Worm (Caenorhabditis elegans) whole organism, young adult: ENCODE measurements around the gene prx-10.

Experiments used
- B0035.1 ChIP-seq: sonication (generic microtip); optimal IDR thresholded peaks from 2 replicates; lab custom pipeline; 2016; ENCODE audit warnings: missing genetic modification characterization, mild to moderate bottlenecking, missing compliant biosample characterization, missing genotype, missing genetic modification reagents
- C06A6.2 ChIP-seq: fragments of 200-800 bp; sonication (Bioruptor generic); conservative IDR thresholded peaks from 2 replicates; pipeline ENCODE4 v1.3.6; 2022; ENCODE audit warnings: missing genetic modification characterization, missing compliant biosample characterization
- K11D2.4 ChIP-seq: fragments of 200-800 bp; sonication (Bioruptor generic); IDR thresholded peaks from 2 replicates; pipeline ENCODE4 v1.3.6; 2022; ENCODE audit warnings: missing genetic modification reagents, missing genetic modification characterization, missing compliant biosample characterization
- T07F8.4 ChIP-seq: sonication (generic microtip); optimal IDR thresholded peaks from 2 replicates; lab custom pipeline; 2016; ENCODE audit warnings: mild to moderate bottlenecking, missing genetic modification characterization, moderate library complexity, missing compliant biosample characterization
- Y53F4B.3 ChIP-seq: fragments of 200-800 bp; sonication (Bioruptor generic); IDR thresholded peaks from 2 replicates; pipeline ENCODE4 v1.3.6; 2022; ENCODE audit warnings: missing genetic modification reagents, missing genetic modification characterization, missing compliant biosample characterization
- Y56A3A.18 ChIP-seq: fragments of 200-800 bp; sonication (Bioruptor generic); IDR thresholded peaks from 2 replicates; pipeline ENCODE4 v1.3.6; 2022; ENCODE audit warnings: missing genetic modification reagents, missing genetic modification characterization, missing compliant biosample characterization
- akir-1 ChIP-seq: fragments of 200-800 bp; sonication (Bioruptor generic); optimal IDR thresholded peaks from 2 replicates; lab custom pipeline; 2018; ENCODE audit warnings: mild to moderate bottlenecking, missing genetic modification characterization, moderate library complexity, missing compliant biosample characterization
- attf-6 ChIP-seq: fragments of 200-800 bp; sonication (Bioruptor generic); IDR thresholded peaks from 2 replicates; pipeline ENCODE4 v1.3.6; 2022; ENCODE audit warnings: missing genetic modification reagents, missing genetic modification characterization, missing compliant biosample characterization
- ccch-3 ChIP-seq: fragments of 200-800 bp; sonication (Bioruptor generic); optimal IDR thresholded peaks from 2 replicates; lab custom pipeline; 2018; ENCODE audit warnings: mild to moderate bottlenecking, missing genetic modification characterization, missing compliant biosample characterization
- cebp-1 ChIP-seq, 2 experiments: fragments of 200-800 bp in 1 of 2; sonication (Bioruptor generic) in 1 of 2; sonication (generic microtip) in 1 of 2; IDR thresholded peaks in 1 of 2; optimal IDR thresholded peaks in 1 of 2; 2 replicates each; pipeline versions ENCODE4 v1.3.6 to Lab custom; 2017 to 2022; ENCODE audit warnings: missing compliant biosample characterization in 2 of 2, missing genetic modification characterization in 2 of 2, mild to moderate bottlenecking in 1 of 2, missing genetic modification reagents in 1 of 2, moderate library complexity in 1 of 2
- dox-1 ChIP-seq: fragments of 200-800 bp; sonication (Bioruptor generic); IDR thresholded peaks from 2 replicates; pipeline ENCODE4 v1.3.6; 2022; ENCODE audit warnings: missing genetic modification reagents, missing genetic modification characterization, missing compliant biosample characterization
- dpff-1 ChIP-seq: sonication (generic microtip); optimal IDR thresholded peaks from 2 replicates; lab custom pipeline; 2017; ENCODE audit warnings: mild to moderate bottlenecking, missing genetic modification characterization, missing compliant biosample characterization
- dpl-1 ChIP-seq: fragments of 150-350 bp; optimal IDR thresholded peaks from 2 replicates; lab custom pipeline; 2014; ENCODE audit warnings: missing biosample characterization, missing genetic modification reagents, missing genetic modification characterization
- efl-1 ChIP-seq: fragments of 150-350 bp; optimal IDR thresholded peaks from 2 replicates; lab custom pipeline; 2014; ENCODE audit warnings: missing biosample characterization, missing genetic modification reagents, missing genetic modification characterization
- egl-44 ChIP-seq: fragments of 200-800 bp; sonication (Bioruptor generic); IDR thresholded peaks from 2 replicates; pipeline ENCODE4 v1.3.6; 2022; ENCODE audit warnings: missing genetic modification reagents, missing genetic modification characterization, missing compliant biosample characterization
- ets-4 ChIP-seq: fragments of 200-800 bp; sonication (Bioruptor generic); optimal IDR thresholded peaks from 2 replicates; lab custom pipeline; 2018; ENCODE audit warnings: mild to moderate bottlenecking, missing genetic modification characterization, missing compliant biosample characterization
- fkh-3 ChIP-seq: sonication (generic microtip); optimal IDR thresholded peaks from 2 replicates; lab custom pipeline; 2016; ENCODE audit warnings: mild to moderate bottlenecking, missing genetic modification characterization, missing compliant biosample characterization
- him-1 ChIP-seq: sonication (generic microtip); optimal IDR thresholded peaks from 2 replicates; lab custom pipeline; 2016; ENCODE audit warnings: missing genotype, missing genetic modification reagents, missing genetic modification characterization, missing compliant biosample characterization
- hmg-1.2 ChIP-seq: fragments of 200-800 bp; sonication (Bioruptor generic); IDR thresholded peaks from 2 replicates; pipeline ENCODE4 v1.3.6; 2022; ENCODE audit warnings: missing genetic modification reagents, missing genetic modification characterization, missing compliant biosample characterization
- hsf-1 ChIP-seq: fragments of 200-800 bp; sonication (Bioruptor generic); IDR thresholded peaks from 2 replicates; pipeline ENCODE4 v1.3.6; 2022; ENCODE audit warnings: missing genetic modification reagents, missing genetic modification characterization, missing compliant biosample characterization
- lag-1 ChIP-seq: fragments of 200-800 bp; sonication (Bioruptor generic); IDR thresholded peaks from 2 replicates; pipeline ENCODE4 v1.3.6; 2022; ENCODE audit warnings: missing genetic modification reagents, missing genetic modification characterization, missing compliant biosample characterization
- let-607 ChIP-seq, 2 experiments: fragments of 200-800 bp in 1 of 2; sonication (Bioruptor generic) in 1 of 2; sonication (generic microtip) in 1 of 2; optimal IDR thresholded peaks; 2 replicates each; lab custom pipeline; 2016 to 2018; ENCODE audit warnings: mild to moderate bottlenecking in 2 of 2, missing compliant biosample characterization in 2 of 2, missing genetic modification characterization in 2 of 2, moderate library complexity in 2 of 2, missing genotype in 1 of 2
- lin-26 ChIP-seq: fragments of 200-800 bp; sonication (Bioruptor generic); IDR thresholded peaks from 2 replicates; pipeline ENCODE4 v1.3.6; 2022; ENCODE audit warnings: missing genetic modification reagents, missing genetic modification characterization, missing compliant biosample characterization
- lin-40 ChIP-seq: sonication (generic microtip); optimal IDR thresholded peaks from 2 replicates; lab custom pipeline; 2016; ENCODE audit warnings: missing genetic modification characterization, mild to moderate bottlenecking, missing compliant biosample characterization, missing genotype, missing genetic modification reagents
- lsl-1 ChIP-seq: fragments of 200-800 bp; sonication (Bioruptor generic); optimal IDR thresholded peaks from 2 replicates; lab custom pipeline; 2018; ENCODE audit warnings: mild to moderate bottlenecking, missing genetic modification characterization, moderate library complexity, missing compliant biosample characterization
- madf-10 ChIP-seq: sonication (generic microtip); optimal IDR thresholded peaks from 2 replicates; lab custom pipeline; 2016; ENCODE audit warnings: mild to moderate bottlenecking, missing genetic modification characterization, missing compliant biosample characterization
- mes-4 ChIP-seq: sonication (generic microtip); optimal IDR thresholded peaks from 2 replicates; lab custom pipeline; 2016; ENCODE audit warnings: missing genotype, missing genetic modification characterization, missing compliant biosample characterization
- nfya-2 ChIP-seq: fragments of 200-800 bp; sonication (Bioruptor generic); IDR thresholded peaks from 2 replicates; pipeline ENCODE4 v1.3.6; 2022; ENCODE audit warnings: missing genetic modification reagents, missing genetic modification characterization, missing compliant biosample characterization
- nhr-179 ChIP-seq: sonication (generic microtip); optimal IDR thresholded peaks from 2 replicates; lab custom pipeline; 2016; ENCODE audit warnings: mild to moderate bottlenecking, missing genetic modification characterization, missing compliant biosample characterization
- nhr-80 ChIP-seq: sonication (generic microtip); optimal IDR thresholded peaks from 2 replicates; lab custom pipeline; 2016; ENCODE audit warnings: missing genetic modification characterization, missing compliant biosample characterization
- repo-1 ChIP-seq: sonication (generic microtip); optimal IDR thresholded peaks from 2 replicates; lab custom pipeline; 2017; ENCODE audit warnings: mild to moderate bottlenecking, missing genetic modification characterization, missing compliant biosample characterization
- sdz-38 ChIP-seq: sonication (generic microtip); optimal IDR thresholded peaks from 2 replicates; lab custom pipeline; 2016; ENCODE audit warnings: missing genotype, missing genetic modification characterization, missing compliant biosample characterization
- snpc-3.4 ChIP-seq: sonication (generic microtip); optimal IDR thresholded peaks from 2 replicates; lab custom pipeline; 2017; ENCODE audit warnings: missing genetic modification characterization, mild to moderate bottlenecking, missing compliant biosample characterization, antibody characterized with exemption, moderate library complexity, missing genotype, missing genetic modification reagents
- snpc-4 ChIP-seq, 5 experiments: fragments of 150-350 bp in 1 of 5; sonication (generic microtip) in 4 of 5; optimal IDR thresholded peaks; 2 replicates each; lab custom pipeline; 2014 to 2018; ENCODE audit warnings: missing genetic modification characterization in 5 of 5, missing biosample characterization in 3 of 5, antibody characterized with exemption in 2 of 5, mild to moderate bottlenecking in 2 of 5, missing compliant biosample characterization in 2 of 5, missing genotype in 2 of 5, moderate library complexity in 2 of 5, missing genetic modification reagents in 1 of 5
- unc-130 ChIP-seq: sonication (generic microtip); optimal IDR thresholded peaks from 2 replicates; lab custom pipeline; 2016; ENCODE audit warnings: missing genetic modification reagents, missing genetic modification characterization, missing compliant biosample characterization
- xnd-1 ChIP-seq: sonication (generic microtip); optimal IDR thresholded peaks from 2 replicates; lab custom pipeline; 2016; ENCODE audit warnings: missing genotype, missing genetic modification reagents, missing genetic modification characterization, missing compliant biosample characterization
- zfh-2 ChIP-seq: fragments of 200-800 bp; sonication (Bioruptor generic); conservative IDR thresholded peaks from 2 replicates; pipeline ENCODE4 v1.3.6; 2022; ENCODE audit warnings: missing genetic modification reagents, missing genetic modification characterization, missing compliant biosample characterization
- ztf-28 ChIP-seq: fragments of 200-800 bp; sonication (Bioruptor generic); IDR thresholded peaks from 2 replicates; pipeline ENCODE4 v1.3.6; 2022; ENCODE audit warnings: missing genetic modification reagents, missing genetic modification characterization, missing compliant biosample characterization

The prx-10 gene

ce11 chrIII:5211137-5211648, 25.0 kb upstream of the prx-10 start (continued):
- peak; percentile 88 for TF ChIP-seq lin-26
- peak; percentile 36 for TF ChIP-seq T07F8.4
- TF ChIP-seq dpff-1 (tag; lab: Kevin White, UChicago), result peak; percentile 64
- peak; percentile 48 to 60 for TF ChIP-seq let-607 (tag; optimal IDR thresholded peaks at IDR 0.05; lab: Kevin White, UChicago)
- peak; percentile 79 for TF ChIP-seq repo-1 (tag; lab: Kevin White, UChicago)
- TF ChIP-seq xnd-1 (tag; lab: Kevin White, UChicago), result peak; percentile 18

- TF ChIP-seq sdz-38 (tag; lab: Kevin White, UChicago) (no peak), unc-130 (no peak)
Observed at ce11 chrIII:5214162-5214561, 22.0 kb upstream of the prx-10 start.

DNA sequence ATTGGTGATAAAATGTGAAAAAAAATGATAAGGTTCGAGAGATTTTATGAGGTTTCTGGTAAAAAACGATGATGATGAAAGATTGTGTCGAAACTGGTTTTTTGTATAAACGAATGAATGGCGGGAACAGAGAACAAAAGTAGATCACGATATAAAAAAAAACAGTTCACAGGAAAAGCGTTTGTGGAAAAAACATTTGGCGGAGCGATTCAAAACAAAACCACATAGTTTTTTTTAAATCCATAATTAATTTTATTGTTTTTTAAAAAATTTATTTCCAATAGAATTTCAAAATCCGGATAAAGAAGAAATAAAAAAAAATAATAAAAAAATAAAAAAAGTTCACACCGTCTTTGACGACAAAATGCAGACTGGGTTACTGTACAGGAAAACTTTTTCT, 20.8 kb upstream of the prx-10 start, which contains the start of gene ZC155.4:
ZC155.4 (minus strand) TSS at position 101 of the 400 bp plus-strand sequence.
- TF ChIP-seq dox-1 (GFP tag; lab: Robert Waterston, UW) (no peak), efl-1 (GFP tag; lab: Kevin White, UChicago) (peak; percentile 42), lsl-1 (GFP tag; lab: Kevin White, UChicago) (peak; percentile 67), snpc-3.4 (tag; lab: Kevin White, UChicago) (no peak), lag-1 (GFP tag; lab: Robert Waterston, UW) (no peak)

DNA sequence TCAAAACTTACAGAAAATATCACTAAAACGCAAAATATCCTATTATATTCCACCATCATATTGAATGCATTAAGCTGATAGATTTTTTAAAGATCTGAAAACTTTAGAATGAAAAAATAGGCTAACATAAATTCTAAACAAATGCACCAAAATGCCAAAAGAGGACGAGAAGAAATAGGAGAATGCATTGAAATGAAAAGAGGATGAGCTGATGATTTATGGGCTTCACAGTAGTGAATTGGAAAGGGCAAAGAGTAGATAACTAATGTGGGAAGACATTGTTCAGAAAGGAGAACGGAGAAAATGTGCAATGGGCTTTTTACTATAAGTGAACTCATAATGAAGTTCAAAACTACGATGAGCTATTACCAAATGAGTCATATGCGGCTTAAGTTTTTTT, 18.7 kb upstream of the prx-10 start, which contains the start of gene cutl-19:
cutl-19 (minus strand) TSS at position 101 of the 400 bp plus-strand sequence.
- no peak for TF ChIP-seq K11D2.4
- TF ChIP-seq hsf-1 (GFP tag; lab: Robert Waterston, UW), result no peak
- TF ChIP-seq madf-10, result no peak
- no peak for TF ChIP-seq lsl-1 (GFP tag; lab: Kevin White, UChicago)
- TF ChIP-seq nhr-80 (tag; lab: Kevin White, UChicago), result no peak
- TF ChIP-seq B0035.1 (tag; lab: Kevin White, UChicago), result no peak
- no peak for TF ChIP-seq snpc-4 (GFP tag; optimal IDR thresholded peaks at IDR 0.05; lab: Kevin White, UChicago)
- TF ChIP-seq snpc-4 (tag; optimal IDR thresholded peaks at IDR 0.05; lab: Kevin White, UChicago), result no peak
- no peak for TF ChIP-seq attf-6 (GFP tag; lab: Robert Waterston, UW)
- no peak for TF ChIP-seq ztf-28 (GFP tag; lab: Robert Waterston, UW)
- TF ChIP-seq snpc-3.4 (tag; lab: Kevin White, UChicago), result no peak
- no peak for TF ChIP-seq lin-40 (tag; lab: Kevin White, UChicago)
- no peak for TF ChIP-seq him-1
- no peak for TF ChIP-seq egl-44 (GFP tag; lab: Robert Waterston, UW)

DNA sequence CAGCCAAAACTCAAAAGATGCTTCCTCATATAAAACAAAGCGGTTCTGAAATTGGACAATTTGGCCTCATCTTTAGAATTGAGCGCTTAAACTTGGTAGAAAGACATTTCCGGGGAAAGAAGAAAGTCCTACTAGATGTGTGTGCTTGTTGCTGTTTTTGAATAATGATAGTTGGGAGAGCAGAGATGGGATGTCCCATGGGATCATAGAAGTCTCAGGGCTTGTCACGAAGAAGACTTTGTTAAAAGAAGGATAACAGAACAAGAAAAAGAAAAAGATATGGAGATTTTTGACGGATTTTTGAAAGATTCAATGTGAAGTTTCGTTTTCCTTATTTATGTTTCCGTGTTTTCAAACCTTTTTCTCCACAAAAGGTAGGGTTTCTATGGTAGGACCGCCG, 17.5 kb upstream of the prx-10 start, which contains the start of gene ZC155.2:
ZC155.2 (plus strand) TSS at position 301 of the 400 bp plus-strand sequence.
- TF ChIP-seq ets-4 (GFP tag; lab: Kevin White, UChicago), result no peak
- TF ChIP-seq sdz-38 (tag; lab: Kevin White, UChicago), result no peak
- TF ChIP-seq K11D2.4, result no peak
- no peak for TF ChIP-seq lsl-1 (GFP tag; lab: Kevin White, UChicago)
- no peak for TF ChIP-seq dpl-1
- TF ChIP-seq C06A6.2 (GFP tag; lab: Robert Waterston, UW), result no peak
- TF ChIP-seq T07F8.4, result no peak
- TF ChIP-seq nhr-179 (tag; lab: Kevin White, UChicago), result no peak
- no peak for TF ChIP-seq cebp-1 (GFP tag; IDR thresholded peaks at IDR 0.05; lab: Robert Waterston, UW)
- TF ChIP-seq cebp-1 (tag; optimal IDR thresholded peaks at IDR 0.05; lab: Kevin White, UChicago), result no peak
- TF ChIP-seq Y53F4B.3 (GFP tag; lab: Robert Waterston, UW), result no peak
- no peak for TF ChIP-seq akir-1 (GFP tag; lab: Kevin White, UChicago)
- TF ChIP-seq dox-1 (GFP tag; lab: Robert Waterston, UW), result no peak
- TF ChIP-seq ccch-3 (GFP tag; lab: Kevin White, UChicago), result no peak
- TF ChIP-seq Y56A3A.18 (GFP tag; lab: Robert Waterston, UW), result no peak
- no peak for TF ChIP-seq mes-4 (tag; lab: Kevin White, UChicago)
- no peak for TF ChIP-seq zfh-2 (GFP tag; lab: Robert Waterston, UW)
- no peak for TF ChIP-seq unc-130
- no peak for TF ChIP-seq nfya-2
- TF ChIP-seq hmg-1.2 (GFP tag; lab: Robert Waterston, UW), result no peak
- TF ChIP-seq fkh-3 (tag; lab: Kevin White, UChicago), result no peak
